Fruit fly (Drosophila melanogaster) whole organism: ENCODE data around the gene Socs36E.
A peak's percentile ranks its signal among the peaks of the same experiment; 100 is the strongest.

Experiments used
- CG8478 ChIP-seq: fragments of >200 bp; optimal IDR thresholded peaks from 2 replicates; lab custom pipeline; 2018; ENCODE audit warnings: inconsistent platforms
- Dll ChIP-seq: fragments of >200 bp; optimal IDR thresholded peaks from 2 replicates; lab custom pipeline; 2017
- EcR ChIP-seq, 2 experiments: fragments of >200 bp; optimal IDR thresholded peaks; 2 replicates each; lab custom pipeline; 2017; ENCODE audit warnings: missing biosample characterization in 2 of 2, missing genetic modification characterization in 2 of 2, missing genetic modification reagents in 2 of 2
- pan ChIP-seq: fragments of >200 bp; optimal IDR thresholded peaks from 2 replicates; lab custom pipeline; 2017
- psq ChIP-seq: fragments of >200 bp; optimal IDR thresholded peaks from 2 replicates; lab custom pipeline; 2017
- usp ChIP-seq: fragments of >200 bp; optimal IDR thresholded peaks from 2 replicates; lab custom pipeline; 2017; ENCODE audit warnings: missing biosample characterization, missing genetic modification characterization, mixed read lengths

Socs36E gene

DNA sequence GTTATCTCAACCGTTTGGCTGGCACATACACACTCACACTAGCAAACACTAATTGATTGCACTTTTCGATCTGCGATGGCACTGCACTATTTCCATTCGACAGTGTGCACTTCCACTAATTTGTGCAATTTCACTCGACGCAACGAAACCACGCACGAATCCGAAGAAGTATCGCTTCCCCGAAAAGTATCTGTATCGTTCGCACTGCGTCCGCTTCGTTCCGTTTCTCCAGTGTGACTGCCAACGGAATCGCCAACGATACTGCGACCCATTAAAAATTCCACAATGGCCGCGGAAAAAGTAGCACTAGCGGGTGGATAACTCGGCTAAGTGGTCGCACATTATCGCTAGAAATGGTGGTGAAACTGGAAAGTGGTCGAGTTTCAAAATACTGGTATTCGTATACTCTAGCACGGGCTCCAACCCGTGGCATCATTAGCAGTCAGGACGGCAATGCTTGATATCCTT, at the start of gene Socs36E:
Gene Socs36E (minus strand): TSS at position 246 of the 468 bp plus-strand sequence.
- TF ChIP-seq psq (lab: Kevin White, UChicago) (no peak), Dll (lab: Kevin White, UChicago) (no peak), pan (lab: Kevin White, UChicago) (no peak), EcR (GFP tag; optimal IDR thresholded peaks at IDR 0.05; lab: Kevin White, UChicago) (no peak), usp (GFP tag; lab: Kevin White, UChicago) (no peak), CG8478 (lab: Kevin White, UChicago) (no peak)

DNA sequence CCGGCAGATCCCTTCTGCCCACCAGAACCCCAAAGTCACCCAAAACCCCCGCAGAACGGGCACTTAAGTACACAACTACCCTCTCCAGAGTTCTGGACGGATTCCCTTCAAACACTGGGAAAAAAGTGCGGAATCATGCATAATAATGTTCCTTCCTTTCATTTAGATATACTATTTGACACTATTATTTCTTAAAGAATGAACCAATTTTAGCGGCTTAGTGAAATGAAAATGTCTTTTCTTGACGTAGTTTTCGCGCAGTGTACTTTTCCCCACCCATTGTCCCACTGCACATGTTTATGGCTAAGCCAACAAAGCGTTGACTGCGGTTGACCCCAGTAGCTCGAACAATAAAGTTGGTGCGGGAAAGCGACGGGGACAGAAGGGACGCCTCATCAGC, 34.5 kb upstream of the Socs36E start:
- TF ChIP-seq usp (GFP tag; lab: Kevin White, UChicago): no peak
- no peak for TF ChIP-seq Dll (lab: Kevin White, UChicago)
- no peak for TF ChIP-seq EcR (GFP tag; optimal IDR thresholded peaks at IDR 0.05; lab: Kevin White, UChicago)
- TF ChIP-seq CG8478 (lab: Kevin White, UChicago): no peak
- no peak for TF ChIP-seq pan (lab: Kevin White, UChicago)
- no peak for TF ChIP-seq psq (lab: Kevin White, UChicago)

DNA sequence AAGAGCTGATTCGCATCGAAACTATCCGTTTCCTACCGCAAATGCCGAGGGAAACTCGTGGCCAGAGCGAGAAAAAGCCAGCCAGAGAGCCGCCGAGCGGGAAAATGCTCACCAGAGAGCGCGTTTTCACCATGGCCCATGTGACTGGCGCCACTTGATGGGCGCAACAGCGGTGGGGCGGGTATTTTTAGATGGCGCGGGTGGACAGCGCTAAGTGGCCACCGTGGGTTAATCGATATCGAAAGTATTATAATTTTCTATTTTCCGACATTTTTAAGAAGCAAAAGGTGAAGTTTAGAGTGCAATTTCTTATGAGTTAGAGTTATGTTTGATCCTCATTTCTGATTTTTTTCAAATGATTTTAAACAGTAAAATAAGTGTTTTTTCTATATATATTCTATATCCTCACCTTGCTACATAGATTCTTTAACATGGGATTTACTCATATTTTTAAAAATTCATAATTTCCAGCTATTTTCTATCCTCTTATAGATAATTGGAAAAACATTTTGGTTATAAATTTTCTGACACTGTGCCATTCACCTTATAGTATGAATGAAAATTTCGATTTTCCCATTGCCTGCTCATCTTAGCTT, 32.5 kb upstream of the Socs36E start, which contains the start of gene Ptp36E:
Gene Ptp36E (minus strand): TSS at position 360 of the 596 bp plus-strand sequence.
- TF ChIP-seq usp (GFP tag; lab: Kevin White, UChicago) (no peak), psq (lab: Kevin White, UChicago) (no peak), Dll (lab: Kevin White, UChicago) (peak; percentile 64), CG8478 (lab: Kevin White, UChicago) (no peak)

DNA sequence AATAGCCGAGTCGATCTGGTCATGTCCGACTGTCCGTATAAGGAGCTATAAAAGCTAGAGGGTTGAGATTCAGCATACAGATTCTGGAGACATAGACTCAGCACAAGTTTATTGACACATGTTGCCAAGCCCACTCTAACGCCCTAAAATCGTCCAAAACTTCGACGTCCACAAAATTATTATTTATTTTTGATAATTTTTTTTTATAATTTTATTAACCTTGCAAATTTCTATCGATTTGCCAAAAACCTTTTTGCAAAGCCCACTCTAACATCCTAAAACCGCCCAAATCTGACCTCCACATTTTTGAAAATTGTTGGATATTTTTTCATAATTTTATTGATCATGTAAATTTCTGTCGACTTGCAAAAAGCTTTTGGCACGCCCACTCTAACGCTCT, 7.0 kb upstream of the Socs36E start, which contains the start of gene JMJD4:
Gene JMJD4 (minus strand): TSS at position 101 of the 400 bp plus-strand sequence.
- TF ChIP-seq EcR (GFP tag; optimal IDR thresholded peaks at IDR 0.05; lab: Kevin White, UChicago) (no peak), pan (lab: Kevin White, UChicago) (no peak), CG8478 (lab: Kevin White, UChicago) (no peak), usp (GFP tag; lab: Kevin White, UChicago) (no peak), psq (lab: Kevin White, UChicago) (no peak), Dll (lab: Kevin White, UChicago) (no peak)

DNA sequence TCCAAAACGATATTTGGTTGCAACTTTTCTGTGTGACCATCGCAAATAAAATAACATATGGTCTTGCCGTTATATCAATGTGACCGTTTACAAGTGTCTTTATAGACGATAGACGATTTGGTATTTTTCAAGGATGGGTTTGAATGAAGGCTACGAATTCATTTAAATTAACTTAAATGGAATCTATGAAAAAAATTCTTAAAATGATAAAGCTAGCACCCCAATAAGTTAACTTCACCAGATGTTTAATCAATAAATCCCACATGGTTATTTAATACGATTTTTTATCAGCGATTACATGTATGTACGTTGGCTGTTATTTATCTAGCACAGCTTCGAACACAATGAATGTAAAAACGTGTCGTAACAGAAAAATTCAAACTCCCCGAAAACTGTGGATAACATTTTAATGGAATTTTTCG, 6.4 kb upstream of the Socs36E start:
- no peak for TF ChIP-seq usp (GFP tag; lab: Kevin White, UChicago)
- no peak for TF ChIP-seq pan (lab: Kevin White, UChicago)
- TF ChIP-seq CG8478 (lab: Kevin White, UChicago): no peak
- no peak for TF ChIP-seq Dll (lab: Kevin White, UChicago)
- no peak for TF ChIP-seq psq (lab: Kevin White, UChicago)

DNA sequence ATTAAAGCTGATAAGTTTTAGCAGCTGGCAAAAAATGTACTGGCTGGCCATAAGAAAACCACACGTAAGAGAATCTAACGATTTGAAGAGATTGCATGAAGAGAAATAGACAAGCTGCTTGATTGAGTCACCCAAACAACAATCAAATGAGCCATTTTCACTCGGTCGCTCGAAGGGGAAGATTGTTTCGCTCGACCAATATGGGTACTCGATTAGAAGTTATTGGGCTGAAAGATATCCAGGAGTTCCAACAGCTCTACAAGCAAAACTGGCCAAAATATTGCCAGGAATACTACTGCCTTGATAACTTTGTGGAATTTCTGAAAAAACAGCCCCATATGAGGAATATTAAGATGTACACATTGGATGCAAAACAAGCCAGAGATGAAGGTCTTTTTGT, 3.7 kb upstream of the Socs36E start, which contains the start of gene CG5783:
Gene CG5783 (plus strand): TSS at position 167 of the 400 bp plus-strand sequence.
- no peak for TF ChIP-seq Dll (lab: Kevin White, UChicago)
- TF ChIP-seq CG8478 (lab: Kevin White, UChicago): no peak
- no peak for TF ChIP-seq usp (GFP tag; lab: Kevin White, UChicago)
- TF ChIP-seq EcR (GFP tag; optimal IDR thresholded peaks at IDR 0.05; lab: Kevin White, UChicago): no peak
- no peak for TF ChIP-seq pan (lab: Kevin White, UChicago)
- TF ChIP-seq psq (lab: Kevin White, UChicago): no peak

- no peak for TF ChIP-seq Dll (lab: Kevin White, UChicago)
These were observed 2.3 kb upstream of the Socs36E start, which contains the start of gene CG15155 for dm6 chr2L:18154551-18154950. Gene CG15155 (plus strand): TSS chr2L:18154851.

- TF ChIP-seq CG8478 (lab: Kevin White, UChicago) (no peak), usp (GFP tag; lab: Kevin White, UChicago) (no peak)
These were observed 851 bp upstream of the Socs36E start, which contains the start of gene CG17681 for dm6 chr2L:18153068-18153467. Gene CG17681 (plus strand): TSS chr2L:18153123.

dm6 chr2L:18151826-18152138, 435 bp downstream of the Socs36E start:
- TF ChIP-seq pan (lab: Kevin White, UChicago): no peak
- no peak for TF ChIP-seq EcR (GFP tag; optimal IDR thresholded peaks at IDR 0.05; lab: Kevin White, UChicago)
- no peak for TF ChIP-seq CG8478 (lab: Kevin White, UChicago)
- no peak for TF ChIP-seq psq (lab: Kevin White, UChicago)
- no peak for TF ChIP-seq Dll (lab: Kevin White, UChicago)
- TF ChIP-seq usp (GFP tag; lab: Kevin White, UChicago): no peak

DNA sequence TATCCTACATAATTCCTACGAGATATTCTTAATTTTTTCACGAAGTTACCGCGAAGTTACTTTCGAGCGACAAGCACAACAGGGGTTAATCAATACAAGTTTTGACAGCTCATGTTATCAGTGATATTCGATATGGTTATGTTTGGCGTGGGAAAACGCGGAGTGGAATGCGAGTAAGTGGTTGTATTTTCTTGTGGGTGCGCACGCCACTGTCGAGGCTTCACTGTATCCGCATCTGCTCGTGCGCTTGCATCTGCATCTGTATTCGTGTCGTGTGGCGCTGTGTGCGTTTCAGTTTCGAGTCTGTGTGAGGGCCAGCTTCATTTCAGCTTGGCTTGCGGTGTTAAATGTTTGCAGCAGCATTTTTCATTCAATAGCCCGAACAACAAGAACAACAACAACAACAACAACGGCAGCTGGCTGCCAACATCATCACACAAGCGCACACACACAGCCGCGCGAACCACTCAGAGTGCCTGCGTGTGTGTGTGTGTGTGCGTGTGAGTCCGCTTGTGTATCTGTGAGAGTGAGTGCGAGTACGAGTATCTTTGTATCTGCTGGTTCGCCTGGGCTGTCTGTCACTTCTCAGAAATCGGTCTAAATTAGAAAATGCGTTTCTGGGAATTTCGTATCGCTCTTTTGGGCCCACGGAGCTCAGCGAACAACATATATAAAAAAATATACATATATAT, 937 bp downstream of the Socs36E start:
- TF ChIP-seq CG8478 (lab: Kevin White, UChicago) (peak; percentile 65), psq (lab: Kevin White, UChicago) (no peak), usp (GFP tag; lab: Kevin White, UChicago) (no peak), pan (lab: Kevin White, UChicago) (no peak), EcR (GFP tag; optimal IDR thresholded peaks at IDR 0.05; lab: Kevin White, UChicago) (no peak), Dll (lab: Kevin White, UChicago) (no peak)

DNA sequence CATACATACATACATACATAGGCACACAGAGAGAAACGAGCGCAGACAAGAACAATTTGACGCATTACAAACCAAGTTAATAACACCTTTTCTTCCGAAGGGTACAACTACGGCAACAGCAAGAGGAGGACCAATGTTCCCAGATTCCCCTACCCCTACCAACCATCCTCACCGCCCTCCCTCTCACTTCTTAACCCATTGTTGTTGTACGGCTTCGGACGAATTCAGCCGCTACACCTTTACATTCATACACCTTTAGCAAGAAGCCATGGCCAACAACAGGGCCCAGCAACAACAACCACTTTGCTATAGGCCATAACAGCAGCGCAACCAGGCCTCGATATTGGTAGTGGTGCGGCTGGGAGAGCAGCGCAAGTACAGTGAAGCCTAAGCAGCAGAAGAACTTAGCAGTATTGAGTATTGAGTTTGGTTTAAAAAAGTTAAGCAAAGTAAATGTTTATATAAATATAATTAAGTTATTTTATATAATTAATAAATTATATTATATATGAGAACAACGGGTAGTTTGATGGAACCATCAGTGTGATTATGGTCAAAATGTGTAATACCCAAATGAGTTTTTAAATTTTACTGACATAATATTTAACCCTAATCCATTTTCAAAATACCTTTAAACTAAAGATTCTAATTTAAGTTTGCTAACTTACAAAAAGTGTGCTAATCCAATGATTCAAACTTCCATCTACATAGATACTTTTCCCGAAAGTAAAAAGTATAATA, 1.7 kb downstream of the Socs36E start:
- TF ChIP-seq usp (GFP tag; lab: Kevin White, UChicago) (no peak), Dll (lab: Kevin White, UChicago) (no peak), psq (lab: Kevin White, UChicago) (no peak), pan (lab: Kevin White, UChicago) (no peak), CG8478 (lab: Kevin White, UChicago) (no peak), EcR (GFP tag; optimal IDR thresholded peaks at IDR 0.05; lab: Kevin White, UChicago) (no peak)
